Worm (Caenorhabditis elegans) whole organism, L1 larva: ENCODE results near the gene pqn-16.

ENCODE experiments used
- C04F5.9 ChIP-seq: sonication (generic microtip); optimal IDR thresholded peaks from 2 replicates; lab custom pipeline; 2016; ENCODE audit warnings: missing genetic modification characterization, missing compliant biosample characterization
- C16A3.4 ChIP-seq: fragments of 150-350 bp; optimal IDR thresholded peaks from 2 replicates; lab custom pipeline; 2014; ENCODE audit warnings: missing biosample characterization, missing genetic modification characterization
- C34B4.2 ChIP-seq: sonication (generic microtip); optimal IDR thresholded peaks from 2 replicates; lab custom pipeline; 2017; ENCODE audit warnings: mild to moderate bottlenecking, missing genetic modification characterization, missing compliant biosample characterization
- Y116A8C.19 ChIP-seq: sonication (generic microtip); optimal IDR thresholded peaks from 2 replicates; lab custom pipeline; 2016; ENCODE audit warnings: missing compliant biosample characterization, missing genetic modification characterization, borderline replicate concordance
- blmp-1 ChIP-seq: fragments of 150-350 bp; optimal IDR thresholded peaks from 2 replicates; lab custom pipeline; 2014; ENCODE audit warnings: missing biosample characterization, missing genetic modification characterization
- ceh-8 ChIP-seq: fragments of 200-800 bp; sonication (Bioruptor generic); optimal IDR thresholded peaks from 2 replicates; lab custom pipeline; 2018; ENCODE audit warnings: mild to moderate bottlenecking, missing genetic modification characterization, moderate library complexity, missing compliant biosample characterization
- ceh-90 ChIP-seq: sonication (generic microtip); optimal IDR thresholded peaks from 2 replicates; lab custom pipeline; 2016; ENCODE audit warnings: missing genetic modification characterization, missing compliant biosample characterization
- dsc-1 ChIP-seq: sonication (generic microtip); optimal IDR thresholded peaks from 2 replicates; lab custom pipeline; 2016; ENCODE audit warnings: mild to moderate bottlenecking, missing genetic modification characterization, missing compliant biosample characterization
- efl-1 ChIP-seq, 4 experiments: fragments of 150-350 bp; optimal IDR thresholded peaks in 3 of 4; peaks in 1 of 4; 1 replicate in 1 of 4; 2 replicates in 3 of 4; lab custom pipeline; 2014; ENCODE audit warnings: missing biosample characterization in 2 of 4, missing genetic modification characterization in 2 of 4, missing genetic modification reagents in 2 of 4
- efl-3 ChIP-seq: fragments of 200-800 bp; sonication (Bioruptor generic); optimal IDR thresholded peaks from 2 replicates; lab custom pipeline; 2018; ENCODE audit warnings: mild to moderate bottlenecking, missing genetic modification characterization, missing compliant biosample characterization
- egl-27 ChIP-seq, 2 experiments: fragments of 150-350 bp in 1 of 2; sonication (generic microtip); optimal IDR thresholded peaks; 3 replicates each; lab custom pipeline; 2017 to 2018; ENCODE audit warnings: missing biosample characterization in 2 of 2, missing genetic modification characterization in 2 of 2, missing genetic modification reagents in 2 of 2
- elt-2 ChIP-seq: sonication (generic microtip); optimal IDR thresholded peaks from 2 replicates; lab custom pipeline; 2016; ENCODE audit warnings: missing genetic modification characterization, mild to moderate bottlenecking, inconsistent platforms, missing compliant biosample characterization, missing genetic modification reagents
- elt-3 ChIP-seq, 6 experiments: fragments of 150-350 bp in 1 of 6; sonication (generic microtip); optimal IDR thresholded peaks; 2 replicates each; lab custom pipeline; 2017 to 2018; ENCODE audit warnings: missing biosample characterization in 6 of 6, missing genetic modification characterization in 6 of 6, inconsistent platforms in 1 of 6
- fkh-10 ChIP-seq: sonication (generic microtip); optimal IDR thresholded peaks from 2 replicates; lab custom pipeline; 2017; ENCODE audit warnings: missing biosample characterization, missing genetic modification reagents, missing genetic modification characterization
- fkh-4 ChIP-seq: sonication (generic microtip); optimal IDR thresholded peaks from 2 replicates; lab custom pipeline; 2016; ENCODE audit warnings: missing compliant biosample characterization, missing genetic modification characterization, borderline replicate concordance
- fkh-8 ChIP-seq: sonication (generic microtip); optimal IDR thresholded peaks from 2 replicates; lab custom pipeline; 2016; ENCODE audit warnings: mild to moderate bottlenecking, missing genetic modification characterization, missing compliant biosample characterization
- grh-1 ChIP-seq: fragments of 200-800 bp; sonication (Bioruptor generic); IDR thresholded peaks from 2 replicates; pipeline ENCODE4 v1.3.6; 2022; ENCODE audit warnings: missing genetic modification reagents, missing genetic modification characterization, missing compliant biosample characterization
- hlh-17 ChIP-seq: fragments of 200-800 bp; sonication (Bioruptor generic); optimal IDR thresholded peaks from 2 replicates; lab custom pipeline; 2018; ENCODE audit warnings: missing genetic modification characterization, mild to moderate bottlenecking, missing compliant biosample characterization, moderate library complexity, borderline replicate concordance
- hpl-2 ChIP-seq: fragments of 150-350 bp; optimal IDR thresholded peaks from 2 replicates; lab custom pipeline; 2014; ENCODE audit warnings: missing biosample characterization, missing genetic modification reagents, missing genetic modification characterization
- isw-1 ChIP-seq: fragments of 200-800 bp; sonication (Bioruptor generic); IDR thresholded peaks from 2 replicates; pipeline ENCODE4 v1.3.6; 2022; ENCODE audit warnings: missing genetic modification characterization, missing compliant biosample characterization
- lin-13 ChIP-seq: fragments of 150-350 bp; optimal IDR thresholded peaks from 2 replicates; lab custom pipeline; 2014; ENCODE audit warnings: missing biosample characterization, missing genetic modification reagents, missing genetic modification characterization
- lin-14 ChIP-seq: fragments of 200-800 bp; sonication (Bioruptor generic); optimal IDR thresholded peaks from 2 replicates; lab custom pipeline; 2018; ENCODE audit warnings: mild to moderate bottlenecking, missing genetic modification characterization, moderate library complexity, missing compliant biosample characterization
- lin-15B ChIP-seq: fragments of 150-350 bp; sonication (generic microtip); optimal IDR thresholded peaks from 3 replicates; lab custom pipeline; 2014; ENCODE audit warnings: missing biosample characterization, missing genetic modification characterization
- lin-35 ChIP-seq, 2 experiments: fragments of 150-350 bp; optimal IDR thresholded peaks; 2 replicates each; lab custom pipeline; 2014; ENCODE audit warnings: missing biosample characterization in 2 of 2, missing genetic modification characterization in 2 of 2, missing genetic modification reagents in 2 of 2
- lin-39 ChIP-seq: fragments of 150-350 bp; optimal IDR thresholded peaks from 2 replicates; lab custom pipeline; 2014; ENCODE audit warnings: missing biosample characterization, missing genetic modification reagents, missing genetic modification characterization
- lir-3 ChIP-seq: sonication (generic microtip); optimal IDR thresholded peaks from 2 replicates; lab custom pipeline; 2016; ENCODE audit warnings: mild to moderate bottlenecking, missing genetic modification characterization, moderate library complexity, missing compliant biosample characterization; ENCODE audit not compliant: poor library complexity
- lsy-2 ChIP-seq, 2 experiments: fragments of 150-350 bp; optimal IDR thresholded peaks; 2 replicates each; lab custom pipeline; 2014; ENCODE audit warnings: missing biosample characterization in 2 of 2, missing genetic modification characterization in 2 of 2
- mab-9 ChIP-seq: fragments of 200-800 bp; sonication (Bioruptor generic); IDR thresholded peaks from 2 replicates; pipeline ENCODE4 v1.3.6; 2022; ENCODE audit warnings: missing genetic modification reagents, missing genetic modification characterization, missing compliant biosample characterization
- mef-2 ChIP-seq: fragments of 150-350 bp; optimal IDR thresholded peaks from 2 replicates; lab custom pipeline; 2014; ENCODE audit warnings: missing biosample characterization, missing genetic modification characterization
- nhr-19 ChIP-seq: fragments of 200-800 bp; sonication (Bioruptor generic); conservative IDR thresholded peaks from 2 replicates; pipeline ENCODE4 v1.3.6; 2022; ENCODE audit warnings: missing genetic modification characterization, missing compliant biosample characterization
- nhr-20 ChIP-seq: sonication (generic microtip); optimal IDR thresholded peaks from 2 replicates; lab custom pipeline; 2016; ENCODE audit warnings: mild to moderate bottlenecking, missing genetic modification characterization, missing compliant biosample characterization
- nhr-237 ChIP-seq: fragments of 150-350 bp; optimal IDR thresholded peaks from 2 replicates; lab custom pipeline; 2014; ENCODE audit warnings: missing biosample characterization, missing genetic modification characterization
- nhr-71 ChIP-seq: sonication (generic microtip); optimal IDR thresholded peaks from 2 replicates; lab custom pipeline; 2016; ENCODE audit warnings: mild to moderate bottlenecking, missing genetic modification characterization, moderate library complexity, missing compliant biosample characterization
- nhr-76 ChIP-seq: sonication (generic microtip); optimal IDR thresholded peaks from 2 replicates; lab custom pipeline; 2017; ENCODE audit warnings: missing biosample characterization, missing genetic modification characterization
- nhr-77 ChIP-seq: fragments of 150-350 bp; optimal IDR thresholded peaks from 2 replicates; lab custom pipeline; 2014; ENCODE audit warnings: missing biosample characterization, missing genetic modification characterization
- nhr-84 ChIP-seq: sonication (generic microtip); optimal IDR thresholded peaks from 2 replicates; lab custom pipeline; 2017; ENCODE audit warnings: missing biosample characterization, missing genetic modification characterization
- nhr-85 ChIP-seq: sonication (generic microtip); peaks from one replicate; lab custom pipeline; 2016; ENCODE audit warnings: missing genetic modification characterization, inconsistent platforms, missing compliant biosample characterization
- pax-3 ChIP-seq: fragments of 200-800 bp; sonication (Bioruptor generic); optimal IDR thresholded peaks from 2 replicates; lab custom pipeline; 2018; ENCODE audit warnings: mild to moderate bottlenecking, missing genetic modification characterization, moderate library complexity, missing compliant biosample characterization
- skn-1 ChIP-seq: fragments of 150-350 bp; optimal IDR thresholded peaks from 2 replicates; lab custom pipeline; 2014; ENCODE audit warnings: missing biosample characterization, missing genetic modification characterization
- snpc-4 ChIP-seq: fragments of 150-350 bp; optimal IDR thresholded peaks from 2 replicates; lab custom pipeline; 2014; ENCODE audit warnings: missing biosample characterization, missing genetic modification characterization
- sox-4 ChIP-seq: sonication (generic microtip); optimal IDR thresholded peaks from 2 replicates; lab custom pipeline; 2016; ENCODE audit warnings: missing genetic modification characterization, missing compliant biosample characterization
- sup-37 ChIP-seq: fragments of 200-800 bp; sonication (Bioruptor generic); optimal IDR thresholded peaks from 2 replicates; lab custom pipeline; 2018; ENCODE audit warnings: mild to moderate bottlenecking, missing genetic modification characterization, missing compliant biosample characterization
- tbx-2 ChIP-seq: sonication (generic microtip); optimal IDR thresholded peaks from 2 replicates; lab custom pipeline; 2016; ENCODE audit warnings: missing genetic modification characterization, missing compliant biosample characterization
- tlp-1 ChIP-seq: fragments of 150-350 bp; optimal IDR thresholded peaks from 2 replicates; lab custom pipeline; 2014; ENCODE audit warnings: missing biosample characterization, missing genetic modification characterization
- unc-86 ChIP-seq: sonication (generic microtip); optimal IDR thresholded peaks from 2 replicates; lab custom pipeline; 2016; ENCODE audit warnings: missing genetic modification characterization, missing compliant biosample characterization

Gene pqn-16

DNA sequence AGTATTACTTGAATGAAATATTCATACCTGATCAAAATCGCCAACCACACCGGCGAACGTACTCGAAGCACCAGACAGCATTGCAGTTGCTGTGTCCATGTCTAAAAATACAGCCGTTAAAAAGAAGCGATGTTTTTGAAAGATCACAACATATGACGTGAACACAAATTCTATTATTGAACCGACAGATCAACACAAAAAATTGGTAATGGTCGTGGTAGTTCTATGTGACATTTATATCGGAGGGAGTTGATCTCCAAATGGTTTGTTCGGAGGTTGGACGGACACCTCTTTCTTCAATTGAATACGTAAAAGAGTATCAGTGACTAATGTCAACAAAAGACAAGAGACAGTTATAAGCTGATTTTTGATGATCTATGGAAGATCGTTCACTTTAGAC is 32.6 kb upstream of the pqn-16 start, which contains the start of gene pitr-3:
TSS of gene pitr-3 (minus strand) at position 101 of the 400 bp plus-strand sequence.
- TF ChIP-seq lir-3 (no peak), snpc-4 (tag; lab: Kevin White, UChicago) (no peak), C16A3.4 (no peak), skn-1 (tag; lab: Kevin White, UChicago) (no peak), efl-3 (no peak), mef-2 (tag; lab: Kevin White, UChicago) (no peak), tbx-2 (no peak), isw-1 (GFP tag; lab: Robert Waterston, UW) (no peak), hlh-17 (GFP tag; lab: Kevin White, UChicago) (no peak), lin-14 (GFP tag; lab: Kevin White, UChicago) (no peak), lin-39 (no peak), Y116A8C.19 (tag; lab: Kevin White, UChicago) (no peak), nhr-84 (tag; lab: Kevin White, UChicago) (no peak), dsc-1 (tag; lab: Kevin White, UChicago) (no peak), sup-37 (no peak)
- TF ChIP-seq, all 84 proteins: peak for 0

ce11 chrV:9143896-9144295 is 30.0 kb upstream of the pqn-16 start:
- no peak for TF ChIP-seq mab-9
- no peak for TF ChIP-seq ceh-90 (tag; lab: Kevin White, UChicago)
- TF ChIP-seq nhr-20 (tag; lab: Kevin White, UChicago): peak; percentile 74
- TF ChIP-seq efl-1 (optimal IDR thresholded peaks at IDR 0.05; lab: Kevin White, UChicago): no peak
- peak in 1 of 2 experiments; percentile 73 for TF ChIP-seq efl-1 (GFP tag; optimal IDR thresholded peaks at IDR 0.05 in 1 of 2; lab: Kevin White, UChicago)
- TF ChIP-seq nhr-237 (tag; lab: Kevin White, UChicago): no peak
- TF ChIP-seq elt-3 (tag; optimal IDR thresholded peaks at IDR 0.05; lab: Kevin White, UChicago): peak in 2 of 6 experiments; percentile 15 to 53
- peak; percentile 27 for TF ChIP-seq nhr-85
- TF ChIP-seq blmp-1 (tag; lab: Kevin White, UChicago): peak; percentile 60
- TF ChIP-seq fkh-10 (GFP tag; lab: Kevin White, UChicago): no peak
- TF ChIP-seq nhr-71 (tag; lab: Kevin White, UChicago): peak; percentile 14
- peak; percentile 19 for TF ChIP-seq lin-14 (GFP tag; lab: Kevin White, UChicago)

DNA sequence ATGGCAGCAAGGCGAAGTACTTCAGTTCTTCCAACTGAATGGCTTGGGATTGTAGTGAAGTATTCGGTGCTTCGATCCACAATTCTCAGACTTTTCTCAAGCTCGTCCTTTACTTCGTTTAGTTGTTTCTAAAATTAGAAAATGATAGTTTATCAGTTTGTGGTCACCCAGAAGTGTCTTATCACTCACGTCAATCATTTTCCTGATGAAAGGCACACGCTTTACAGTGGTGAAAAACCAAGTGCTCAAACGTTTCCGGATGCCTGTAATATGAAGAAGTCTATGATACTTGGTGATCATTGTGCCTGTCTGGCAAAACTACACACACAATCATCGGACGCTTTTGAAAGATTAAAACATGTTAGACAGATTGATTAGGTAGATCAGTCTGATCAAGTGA is 27.7 kb upstream of the pqn-16 start:
- TF ChIP-seq elt-2 (tag; lab: Kevin White, UChicago) (peak; percentile 90), lin-35 (GFP tag; optimal IDR thresholded peaks at IDR 0.05; lab: Kevin White, UChicago) (no peak), efl-1 (optimal IDR thresholded peaks at IDR 0.05; lab: Kevin White, UChicago) (no peak), efl-1 (GFP tag; optimal IDR thresholded peaks at IDR 0.05 in 1 of 2; lab: Kevin White, UChicago) (peak in 1 of 2 experiments; percentile 70), nhr-85 (peak; percentile 23)

DNA sequence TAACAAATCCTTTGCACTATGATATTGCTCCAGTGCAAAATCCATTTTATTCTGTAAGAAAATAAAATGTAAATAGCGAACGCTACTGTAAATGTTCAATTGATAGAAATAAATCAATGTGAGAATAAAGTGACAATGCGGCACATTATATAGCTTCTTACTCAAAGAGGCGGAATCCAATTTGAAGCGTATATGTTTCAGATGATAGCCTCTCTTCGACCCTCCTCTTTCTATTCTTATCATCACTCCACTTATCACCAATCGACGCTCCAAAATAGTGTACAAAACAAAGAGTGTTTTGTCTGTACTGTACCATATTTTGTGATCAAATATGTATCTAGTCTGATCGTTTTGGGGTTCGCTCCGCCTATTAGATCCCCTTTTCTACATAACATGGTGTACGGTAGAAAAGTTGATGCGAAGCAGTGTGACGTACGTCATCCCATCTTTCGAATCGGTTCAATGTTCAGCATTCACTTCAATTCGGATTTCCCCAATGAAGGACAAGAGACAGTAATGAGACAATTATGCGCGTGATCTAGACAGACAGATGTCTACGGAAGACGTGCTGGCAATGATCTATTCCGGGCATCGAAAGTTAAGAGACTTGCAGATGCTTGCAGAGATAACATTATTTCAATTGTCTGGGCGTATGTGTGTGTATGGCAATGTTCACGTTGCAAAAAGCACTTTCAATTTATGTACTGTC is 26.9 kb upstream of the pqn-16 start, which contains the start of gene spl-2:
TSS of gene spl-2 (minus strand) at position 51 of the 709 bp plus-strand sequence.
- TF ChIP-seq nhr-20 (tag; lab: Kevin White, UChicago): peak; percentile 70
- peak; percentile 17; the same call in 1 of the 2 replicates for TF ChIP-seq nhr-19 (GFP tag; lab: Robert Waterston, UW)
- peak; percentile 63 for TF ChIP-seq nhr-71 (tag; lab: Kevin White, UChicago)
- no peak for TF ChIP-seq lsy-2 (tag; optimal IDR thresholded peaks at IDR 0.05; lab: Kevin White, UChicago)
- no peak for TF ChIP-seq sox-4 (tag; lab: Kevin White, UChicago)
- no peak for TF ChIP-seq nhr-84 (tag; lab: Kevin White, UChicago)
- TF ChIP-seq fkh-8 (tag; lab: Kevin White, UChicago): no peak
- TF ChIP-seq hpl-2 (GFP tag; lab: Kevin White, UChicago): no peak
- TF ChIP-seq pax-3: no peak
- no peak for TF ChIP-seq lin-15B (tag; lab: Kevin White, UChicago)
- no peak for TF ChIP-seq ceh-8 (GFP tag; lab: Kevin White, UChicago)
- no peak for TF ChIP-seq C34B4.2 (tag; lab: Kevin White, UChicago)
- TF ChIP-seq fkh-4 (tag; lab: Kevin White, UChicago): no peak
- no peak for TF ChIP-seq nhr-77 (tag; lab: Kevin White, UChicago)
- TF ChIP-seq tlp-1 (tag; lab: Kevin White, UChicago): no peak
- no peak for TF ChIP-seq unc-86 (tag; lab: Kevin White, UChicago)
- TF ChIP-seq snpc-4 (tag; lab: Kevin White, UChicago): no peak
- no peak for TF ChIP-seq C04F5.9
- TF ChIP-seq elt-2 (tag; lab: Kevin White, UChicago): peak; percentile 21
- no peak for TF ChIP-seq nhr-76 (tag; lab: Kevin White, UChicago)
- 0 out of 2 replicates have a peak, but pooled peaks have one; percentile 40 for TF ChIP-seq grh-1 (GFP tag; lab: Robert Waterston, UW)
- peak; percentile 98 for TF ChIP-seq nhr-85
- no peak for TF ChIP-seq egl-27 (tag; optimal IDR thresholded peaks at IDR 0.05; lab: Kevin White, UChicago)
- TF ChIP-seq lin-13 (GFP tag; lab: Kevin White, UChicago): no peak
